Worm (Caenorhabditis elegans): ENCODE results near the gene R74.7.

DNA sequence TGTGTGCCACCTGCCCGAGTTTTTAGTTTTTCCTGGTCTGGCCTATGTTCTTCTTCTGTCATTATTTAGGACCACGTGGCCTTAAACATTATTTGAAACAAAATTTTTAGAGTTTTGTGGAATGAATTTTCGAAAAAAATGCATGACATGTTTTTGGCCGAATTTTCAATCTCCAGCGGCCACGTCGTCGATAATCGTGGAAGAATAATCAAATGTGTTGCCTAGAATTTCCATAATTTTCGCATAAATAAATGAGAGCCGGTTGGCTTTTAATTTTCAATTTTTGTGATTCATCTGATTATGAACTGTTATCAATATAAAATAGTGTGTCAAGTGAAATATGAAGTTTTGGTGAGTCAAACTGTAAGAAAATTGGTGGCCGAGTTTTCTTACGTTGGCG, 43.3 kb upstream of the R74.7 start, which contains the start of gene C01G12.16:
- no peak for TF ChIP-seq ref-1 (GFP tag; conservative IDR thresholded peaks at IDR 0.05)
- TF ChIP-seq ztf-29 (GFP tag; IDR thresholded peaks at IDR 0.05), result no peak
- TF ChIP-seq klf-2 (GFP tag; conservative IDR thresholded peaks at IDR 0.05), result no peak
- no peak for TF ChIP-seq flt-1 (GFP tag; IDR thresholded peaks at IDR 0.05)
